Worm (Caenorhabditis elegans): ENCODE measurements around the gene Y79H2A.2.

Y79H2A.2 gene

ce11 chrIII:12017999-12018398 is 12.6 kb downstream of the Y79H2A.2 start (continued):
- TF ChIP-seq nhr-90 (tag; optimal IDR thresholded peaks at IDR 0.05) (no peak), snpc-1.3 (tag; optimal IDR thresholded peaks at IDR 0.05; ENCODE audit: insufficient read depth) (no peak)

DNA sequence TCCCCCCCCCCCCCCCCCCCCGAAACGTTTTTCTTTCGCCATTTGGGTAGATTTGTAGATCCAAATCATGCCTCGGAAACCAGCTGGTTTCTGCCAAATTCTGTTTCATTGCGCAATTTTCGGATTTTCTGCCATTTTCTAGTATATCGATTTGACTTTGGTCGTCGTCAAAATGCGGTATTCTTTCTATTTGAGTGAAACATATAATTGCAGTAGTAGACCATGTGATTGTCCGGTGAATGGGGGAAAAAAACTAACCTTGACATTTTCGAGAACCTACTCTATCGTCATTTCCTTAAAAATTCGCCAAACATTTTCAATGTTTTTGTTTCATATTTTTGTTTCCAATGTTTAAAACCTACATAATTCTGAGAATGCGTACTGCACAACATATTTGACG is 15.0 kb downstream of the Y79H2A.2 start:
- TF ChIP-seq Y67H2A.10 (GFP tag; conservative IDR thresholded peaks at IDR 0.05) (no peak), lir-1 (GFP tag; conservative IDR thresholded peaks at IDR 0.05) (no peak), attf-6 (GFP tag; IDR thresholded peaks at IDR 0.05) (no peak), ztf-22 (GFP tag; optimal IDR thresholded peaks at IDR 0.05) (no peak), hlh-26 (GFP tag; conservative IDR thresholded peaks at IDR 0.05) (no peak), bed-1 (GFP tag; IDR thresholded peaks at IDR 0.05) (no peak), cebp-1 (GFP tag; IDR thresholded peaks at IDR 0.05) (no peak), cebp-1 (tag; optimal IDR thresholded peaks at IDR 0.05) (peak; percentile 13), F55B11.4 (tag; optimal IDR thresholded peaks at IDR 0.05; ENCODE audit: borderline replicate concordance, insufficient read depth) (no peak)

DNA sequence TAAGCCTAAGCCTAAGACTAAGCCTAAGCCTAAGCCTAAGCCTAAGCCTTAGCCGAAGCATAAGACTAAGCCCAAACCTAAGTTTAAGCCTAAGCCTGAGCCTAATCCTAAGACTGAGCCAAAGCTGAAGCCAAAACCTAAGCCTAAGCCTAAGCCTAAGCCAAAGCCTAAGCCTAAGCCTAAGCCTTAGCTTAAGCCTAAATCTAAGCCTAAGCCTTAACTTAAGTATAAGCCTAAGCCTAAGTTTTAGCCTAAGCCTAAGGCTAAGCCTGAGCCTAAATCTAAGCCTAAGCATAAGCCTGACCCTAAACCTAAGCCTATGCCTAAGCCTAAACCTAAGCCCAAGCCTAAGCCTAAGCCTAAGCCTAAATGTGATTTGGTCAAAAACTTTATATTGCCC is 15.4 kb downstream of the Y79H2A.2 start:
- no peak for TF ChIP-seq snpc-4 (GFP tag; optimal IDR thresholded peaks at IDR 0.05)
- TF ChIP-seq snpc-4 (tag; optimal IDR thresholded peaks at IDR 0.05): no peak
- TF ChIP-seq hrde-1 (tag; optimal IDR thresholded peaks at IDR 0.05; ENCODE audit: borderline replicate concordance): no peak
- TF ChIP-seq ztf-18 (tag; optimal IDR thresholded peaks at IDR 0.05): no peak
- no peak for TF ChIP-seq him-1 (tag; optimal IDR thresholded peaks at IDR 0.05)
- TF ChIP-seq snpc-1.3 (tag; optimal IDR thresholded peaks at IDR 0.05; ENCODE audit: insufficient read depth): no peak
- no peak for TF ChIP-seq athp-1 (tag; optimal IDR thresholded peaks at IDR 0.05)
- no peak for TF ChIP-seq K11D2.4 (GFP tag; IDR thresholded peaks at IDR 0.05)
- TF ChIP-seq hlh-26 (GFP tag; conservative IDR thresholded peaks at IDR 0.05): no peak
- TF ChIP-seq T26A5.8 (tag; optimal IDR thresholded peaks at IDR 0.05): no peak
- no peak for TF ChIP-seq ccch-3 (GFP tag; optimal IDR thresholded peaks at IDR 0.05)
- no peak for TF ChIP-seq akir-1 (GFP tag; optimal IDR thresholded peaks at IDR 0.05)
- no peak for TF ChIP-seq die-1 (tag; optimal IDR thresholded peaks at IDR 0.05)
- no peak for TF ChIP-seq K12H6.12 (tag; optimal IDR thresholded peaks at IDR 0.05)
- TF ChIP-seq ztf-3 (GFP tag; optimal IDR thresholded peaks at IDR 0.05): no peak
- TF ChIP-seq nhr-120 (GFP tag; IDR thresholded peaks at IDR 0.05): no peak
- TF ChIP-seq bed-2 (GFP tag; IDR thresholded peaks at IDR 0.05): no peak
- no peak for TF ChIP-seq xnd-1 (tag; optimal IDR thresholded peaks at IDR 0.05)
- TF ChIP-seq ceh-79 (tag; optimal IDR thresholded peaks at IDR 0.05): no peak
- no peak for TF ChIP-seq chd-7 (tag; optimal IDR thresholded peaks at IDR 0.05)
- no peak for TF ChIP-seq fkh-3 (tag; optimal IDR thresholded peaks at IDR 0.05)

ce11 chrIII:12014503-12014902 is 16.1 kb downstream of the Y79H2A.2 start:
- TF ChIP-seq Y67H2A.10 (GFP tag; conservative IDR thresholded peaks at IDR 0.05): no peak
- TF ChIP-seq hrde-1 (tag; optimal IDR thresholded peaks at IDR 0.05; ENCODE audit: borderline replicate concordance): no peak
- TF ChIP-seq F57A8.1 (GFP tag; optimal IDR thresholded peaks at IDR 0.05): no peak
- no peak for TF ChIP-seq lin-40 (tag; optimal IDR thresholded peaks at IDR 0.05)
- no peak for TF ChIP-seq ztf-18 (tag; optimal IDR thresholded peaks at IDR 0.05)
- no peak for TF ChIP-seq tlf-1 (GFP tag; optimal IDR thresholded peaks at IDR 0.05)
- TF ChIP-seq nfya-1 (tag; optimal IDR thresholded peaks at IDR 0.05; ENCODE audit: borderline replicate concordance, insufficient read depth): no peak
- TF ChIP-seq ztf-22 (GFP tag; optimal IDR thresholded peaks at IDR 0.05): no peak
- TF ChIP-seq B0019.2 (GFP tag; conservative IDR thresholded peaks at IDR 0.05): no peak
- TF ChIP-seq ztf-28 (GFP tag; IDR thresholded peaks at IDR 0.05): no peak
- no peak for TF ChIP-seq aptf-2 (GFP tag; conservative IDR thresholded peaks at IDR 0.05)
- TF ChIP-seq madf-10 (tag; optimal IDR thresholded peaks at IDR 0.05): no peak
- TF ChIP-seq unc-130 (GFP tag; optimal IDR thresholded peaks at IDR 0.05): no peak
- no peak for TF ChIP-seq madf-8 (GFP tag; conservative IDR thresholded peaks at IDR 0.05)
- no peak for TF ChIP-seq rcor-1 (GFP tag; IDR thresholded peaks at IDR 0.05)
- no peak for TF ChIP-seq pbrm-1 (GFP tag; IDR thresholded peaks at IDR 0.05)
- TF ChIP-seq somi-1 (GFP tag; optimal IDR thresholded peaks at IDR 0.05): no peak
- TF ChIP-seq madf-6 (GFP tag; IDR thresholded peaks at IDR 0.05): no peak
- TF ChIP-seq F22D6.2 (tag; optimal IDR thresholded peaks at IDR 0.05): no peak
